Worm (Caenorhabditis elegans) whole organism, late embryonic: ENCODE results near the gene K10C2.7.

Experiments
- ama-1 ChIP-seq: fragments of 150-350 bp; optimal IDR thresholded peaks from 2 replicates; lab custom pipeline; 2014
- ceh-22 ChIP-seq: sonication (generic microtip); optimal IDR thresholded peaks from 2 replicates; lab custom pipeline; 2017; ENCODE audit warnings: missing biosample characterization, missing genetic modification characterization
- dmd-4 ChIP-seq: sonication (generic microtip); optimal IDR thresholded peaks from 2 replicates; lab custom pipeline; 2016; ENCODE audit warnings: borderline replicate concordance, missing genetic modification characterization, missing compliant biosample characterization
- gmeb-2 ChIP-seq: sonication (generic microtip); optimal IDR thresholded peaks from 2 replicates; lab custom pipeline; 2016; ENCODE audit warnings: missing genetic modification characterization, inconsistent platforms, missing compliant biosample characterization

ce11 chrX:6458467-6458866, 15.2 kb upstream of the K10C2.7 start:
- TF ChIP-seq dmd-4 (no peak), ama-1 (lab: Kevin White, UChicago) (no peak), gmeb-2 (tag; lab: Kevin White, UChicago) (no peak), ceh-22 (tag; lab: Kevin White, UChicago) (no peak)
